Worm (Caenorhabditis elegans) whole organism, L1 larva: ENCODE results near the gene Y49E10.21.

Experiments
- C04F5.9 ChIP-seq: sonication (generic microtip); optimal IDR thresholded peaks from 2 replicates; lab custom pipeline; 2016; ENCODE audit warnings: missing genetic modification characterization, missing compliant biosample characterization
- F16B12.6 ChIP-seq: fragments of 150-350 bp; optimal IDR thresholded peaks from 2 replicates; lab custom pipeline; 2014; ENCODE audit warnings: missing biosample characterization, missing genetic modification characterization
- blmp-1 ChIP-seq: fragments of 150-350 bp; optimal IDR thresholded peaks from 2 replicates; lab custom pipeline; 2014; ENCODE audit warnings: missing biosample characterization, missing genetic modification characterization
- ceh-63 ChIP-seq: fragments of 200-800 bp; sonication (Bioruptor generic); optimal IDR thresholded peaks from 2 replicates; lab custom pipeline; 2018; ENCODE audit warnings: mild to moderate bottlenecking, missing genetic modification characterization, missing compliant biosample characterization
- ceh-8 ChIP-seq: fragments of 200-800 bp; sonication (Bioruptor generic); optimal IDR thresholded peaks from 2 replicates; lab custom pipeline; 2018; ENCODE audit warnings: mild to moderate bottlenecking, missing genetic modification characterization, moderate library complexity, missing compliant biosample characterization
- dpl-1 ChIP-seq, 3 experiments: fragments of 150-350 bp in 2 of 3; sonication (generic microtip) in 1 of 3; optimal IDR thresholded peaks; 2 replicates each; lab custom pipeline; 2014 to 2017; ENCODE audit warnings: missing biosample characterization in 3 of 3, missing genetic modification characterization in 3 of 3, missing genetic modification reagents in 3 of 3
- dsc-1 ChIP-seq: sonication (generic microtip); optimal IDR thresholded peaks from 2 replicates; lab custom pipeline; 2016; ENCODE audit warnings: mild to moderate bottlenecking, missing genetic modification characterization, missing compliant biosample characterization
- efl-1 ChIP-seq, 4 experiments: fragments of 150-350 bp; optimal IDR thresholded peaks in 3 of 4; peaks in 1 of 4; 1 replicate in 1 of 4; 2 replicates in 3 of 4; lab custom pipeline; 2014; ENCODE audit warnings: missing biosample characterization in 2 of 4, missing genetic modification characterization in 2 of 4, missing genetic modification reagents in 2 of 4
- elt-2 ChIP-seq: sonication (generic microtip); optimal IDR thresholded peaks from 2 replicates; lab custom pipeline; 2016; ENCODE audit warnings: missing genetic modification characterization, mild to moderate bottlenecking, inconsistent platforms, missing compliant biosample characterization, missing genetic modification reagents
- elt-3 ChIP-seq, 6 experiments: fragments of 150-350 bp in 1 of 6; sonication (generic microtip); optimal IDR thresholded peaks; 2 replicates each; lab custom pipeline; 2017 to 2018; ENCODE audit warnings: missing biosample characterization in 6 of 6, missing genetic modification characterization in 6 of 6, inconsistent platforms in 1 of 6
- fkh-10 ChIP-seq: sonication (generic microtip); optimal IDR thresholded peaks from 2 replicates; lab custom pipeline; 2017; ENCODE audit warnings: missing biosample characterization, missing genetic modification reagents, missing genetic modification characterization
- fkh-4 ChIP-seq: sonication (generic microtip); optimal IDR thresholded peaks from 2 replicates; lab custom pipeline; 2016; ENCODE audit warnings: missing compliant biosample characterization, missing genetic modification characterization, borderline replicate concordance
- fkh-8 ChIP-seq: sonication (generic microtip); optimal IDR thresholded peaks from 2 replicates; lab custom pipeline; 2016; ENCODE audit warnings: mild to moderate bottlenecking, missing genetic modification characterization, missing compliant biosample characterization
- grh-1 ChIP-seq: fragments of 200-800 bp; sonication (Bioruptor generic); IDR thresholded peaks from 2 replicates; pipeline ENCODE4 v1.3.6; 2022; ENCODE audit warnings: missing genetic modification reagents, missing genetic modification characterization, missing compliant biosample characterization
- irx-1 ChIP-seq: sonication (generic microtip); optimal IDR thresholded peaks from 2 replicates; lab custom pipeline; 2016; ENCODE audit warnings: missing genetic modification characterization, missing compliant biosample characterization
- isw-1 ChIP-seq: fragments of 200-800 bp; sonication (Bioruptor generic); IDR thresholded peaks from 2 replicates; pipeline ENCODE4 v1.3.6; 2022; ENCODE audit warnings: missing genetic modification characterization, missing compliant biosample characterization
- jun-1 ChIP-seq: fragments of 150-350 bp; optimal IDR thresholded peaks from 2 replicates; lab custom pipeline; 2014; ENCODE audit warnings: missing biosample characterization, missing genetic modification reagents, missing genetic modification characterization
- lin-15B ChIP-seq: fragments of 150-350 bp; sonication (generic microtip); optimal IDR thresholded peaks from 3 replicates; lab custom pipeline; 2014; ENCODE audit warnings: missing biosample characterization, missing genetic modification characterization
- lin-35 ChIP-seq, 2 experiments: fragments of 150-350 bp; optimal IDR thresholded peaks; 2 replicates each; lab custom pipeline; 2014; ENCODE audit warnings: missing biosample characterization in 2 of 2, missing genetic modification characterization in 2 of 2, missing genetic modification reagents in 2 of 2
- lsy-2 ChIP-seq, 2 experiments: fragments of 150-350 bp; optimal IDR thresholded peaks; 2 replicates each; lab custom pipeline; 2014; ENCODE audit warnings: missing biosample characterization in 2 of 2, missing genetic modification characterization in 2 of 2
- mab-9 ChIP-seq: fragments of 200-800 bp; sonication (Bioruptor generic); IDR thresholded peaks from 2 replicates; pipeline ENCODE4 v1.3.6; 2022; ENCODE audit warnings: missing genetic modification reagents, missing genetic modification characterization, missing compliant biosample characterization
- mep-1 ChIP-seq: fragments of 150-350 bp; optimal IDR thresholded peaks from 2 replicates; lab custom pipeline; 2014; ENCODE audit warnings: missing biosample characterization, missing genetic modification characterization
- nhr-12 ChIP-seq: sonication (generic microtip); optimal IDR thresholded peaks from 2 replicates; lab custom pipeline; 2017; ENCODE audit warnings: missing biosample characterization, missing genetic modification characterization
- nhr-19 ChIP-seq: fragments of 200-800 bp; sonication (Bioruptor generic); conservative IDR thresholded peaks from 2 replicates; pipeline ENCODE4 v1.3.6; 2022; ENCODE audit warnings: missing genetic modification characterization, missing compliant biosample characterization
- nhr-47 ChIP-seq: sonication (generic microtip); optimal IDR thresholded peaks from 2 replicates; lab custom pipeline; 2016; ENCODE audit warnings: mild to moderate bottlenecking, missing genetic modification characterization, moderate library complexity, missing compliant biosample characterization
- nhr-77 ChIP-seq: fragments of 150-350 bp; optimal IDR thresholded peaks from 2 replicates; lab custom pipeline; 2014; ENCODE audit warnings: missing biosample characterization, missing genetic modification characterization
- pag-3 ChIP-seq: sonication (generic microtip); optimal IDR thresholded peaks from 2 replicates; lab custom pipeline; 2017; ENCODE audit warnings: missing genetic modification characterization, mild to moderate bottlenecking, missing compliant biosample characterization, antibody characterized with exemption, borderline replicate concordance; ENCODE audit not compliant: insufficient read depth
- pqm-1 ChIP-seq: sonication (generic microtip); optimal IDR thresholded peaks from 3 replicates; lab custom pipeline; 2017; ENCODE audit warnings: missing biosample characterization, missing genetic modification characterization
- skn-1 ChIP-seq: fragments of 150-350 bp; optimal IDR thresholded peaks from 2 replicates; lab custom pipeline; 2014; ENCODE audit warnings: missing biosample characterization, missing genetic modification characterization
- snpc-4 ChIP-seq: fragments of 150-350 bp; optimal IDR thresholded peaks from 2 replicates; lab custom pipeline; 2014; ENCODE audit warnings: missing biosample characterization, missing genetic modification characterization
- unc-130 ChIP-seq: fragments of 150-350 bp; optimal IDR thresholded peaks from 2 replicates; lab custom pipeline; 2017; ENCODE audit warnings: missing biosample characterization, missing genetic modification characterization, inconsistent platforms
- unc-62 ChIP-seq: fragments of 150-350 bp; optimal IDR thresholded peaks from 2 replicates; lab custom pipeline; 2014; ENCODE audit warnings: missing biosample characterization, missing genetic modification reagents, missing genetic modification characterization
- ztf-4 ChIP-seq: fragments of 150-350 bp; optimal IDR thresholded peaks from 2 replicates; lab custom pipeline; 2014; ENCODE audit warnings: missing biosample characterization, missing genetic modification characterization

The Y49E10.21 gene

ce11 chrIII:12495594-12496096, 38.2 kb downstream of the Y49E10.21 start, which contains the start of the genes Y111B2A.1 and Y111B2A.2:
TSS of gene Y111B2A.1 (minus strand) at chrIII:12495644.
TSS of gene Y111B2A.2 (plus strand) at chrIII:12496086.
- TF ChIP-seq lin-15B (tag; lab: Kevin White, UChicago) = no peak
- no peak for TF ChIP-seq mep-1 (tag; lab: Kevin White, UChicago)
- TF ChIP-seq efl-1 (optimal IDR thresholded peaks at IDR 0.05; lab: Kevin White, UChicago) = no peak
- peak in 1 of 2 experiments; percentile 66 for TF ChIP-seq efl-1 (GFP tag; optimal IDR thresholded peaks at IDR 0.05 in 1 of 2; lab: Kevin White, UChicago)
- TF ChIP-seq nhr-47 = no peak

- no peak for TF ChIP-seq lsy-2 (tag; optimal IDR thresholded peaks at IDR 0.05; lab: Kevin White, UChicago)
- no peak for TF ChIP-seq lin-35 (GFP tag; optimal IDR thresholded peaks at IDR 0.05; lab: Kevin White, UChicago)
- no peak for TF ChIP-seq ztf-4 (tag; lab: Kevin White, UChicago)
- no peak for TF ChIP-seq nhr-77 (tag; lab: Kevin White, UChicago)
- no peak for TF ChIP-seq grh-1 (GFP tag; lab: Robert Waterston, UW)
- TF ChIP-seq, all 84 proteins: peak for 0
Measured at ce11 chrIII:12496449-12496848, 39.1 kb downstream of the Y49E10.21 start, which contains the start of gene herd-1. TSS of gene herd-1 (plus strand) at chrIII:12496538.

- TF ChIP-seq ceh-8 (GFP tag; lab: Kevin White, UChicago) (no peak), unc-130 (tag; lab: Kevin White, UChicago) (peak; percentile 7), pqm-1 (tag; lab: Kevin White, UChicago) (no peak), isw-1 (GFP tag; lab: Robert Waterston, UW) (no peak), mep-1 (tag; lab: Kevin White, UChicago) (peak; percentile 59), fkh-8 (tag; lab: Kevin White, UChicago) (no peak), jun-1 (tag; lab: Kevin White, UChicago) (no peak), blmp-1 (tag; lab: Kevin White, UChicago) (peak; percentile 56), fkh-4 (tag; lab: Kevin White, UChicago) (no peak), lin-35 (GFP tag; optimal IDR thresholded peaks at IDR 0.05; lab: Kevin White, UChicago) (peak; percentile 25 to 35), F16B12.6 (tag; lab: Kevin White, UChicago) (peak; percentile 79), fkh-10 (GFP tag; lab: Kevin White, UChicago) (no peak), lsy-2 (tag; optimal IDR thresholded peaks at IDR 0.05; lab: Kevin White, UChicago) (peak; percentile 19 to 47), dsc-1 (tag; lab: Kevin White, UChicago) (peak; percentile 5), nhr-47 (no peak), dpl-1 (GFP tag; optimal IDR thresholded peaks at IDR 0.05; lab: Kevin White, UChicago) (peak in 1 of 3 experiments; percentile 58), pag-3 (tag; lab: Kevin White, UChicago) (no peak), C04F5.9 (tag; lab: Kevin White, UChicago) (no peak), nhr-12 (tag; lab: Kevin White, UChicago) (no peak), mab-9 (GFP tag; lab: Robert Waterston, UW) (no peak), elt-3 (tag; optimal IDR thresholded peaks at IDR 0.05; lab: Kevin White, UChicago) (no peak), irx-1 (no peak), efl-1 (optimal IDR thresholded peaks at IDR 0.05; lab: Kevin White, UChicago) (peak; percentile 33 to 44), efl-1 (GFP tag; optimal IDR thresholded peaks at IDR 0.05 in 1 of 2; lab: Kevin White, UChicago) (peak; percentile 46 to 79)
Measured at ce11 chrIII:12499245-12499644, 41.8 kb downstream of the Y49E10.21 start, which contains the start of gene sql-1. TSS of gene sql-1 (plus strand) at chrIII:12499557.

- TF ChIP-seq unc-62 (no peak), elt-3 (tag; optimal IDR thresholded peaks at IDR 0.05; lab: Kevin White, UChicago) (no peak), skn-1 (tag; lab: Kevin White, UChicago) (no peak), jun-1 (tag; lab: Kevin White, UChicago) (no peak), elt-2 (tag; lab: Kevin White, UChicago) (no peak), F16B12.6 (tag; lab: Kevin White, UChicago) (no peak), efl-1 (optimal IDR thresholded peaks at IDR 0.05; lab: Kevin White, UChicago) (no peak), efl-1 (GFP tag; optimal IDR thresholded peaks at IDR 0.05 in 1 of 2; lab: Kevin White, UChicago) (no peak), C04F5.9 (tag; lab: Kevin White, UChicago) (no peak), ceh-63 (no peak), nhr-19 (no peak), snpc-4 (tag; lab: Kevin White, UChicago) (no peak)
- TF ChIP-seq, all 84 proteins: peak for 0
Measured at ce11 chrIII:12510505-12510904, 53.1 kb downstream of the Y49E10.21 start.
